Worm (Caenorhabditis elegans): ENCODE measurements around the gene igdb-1.

DNA sequence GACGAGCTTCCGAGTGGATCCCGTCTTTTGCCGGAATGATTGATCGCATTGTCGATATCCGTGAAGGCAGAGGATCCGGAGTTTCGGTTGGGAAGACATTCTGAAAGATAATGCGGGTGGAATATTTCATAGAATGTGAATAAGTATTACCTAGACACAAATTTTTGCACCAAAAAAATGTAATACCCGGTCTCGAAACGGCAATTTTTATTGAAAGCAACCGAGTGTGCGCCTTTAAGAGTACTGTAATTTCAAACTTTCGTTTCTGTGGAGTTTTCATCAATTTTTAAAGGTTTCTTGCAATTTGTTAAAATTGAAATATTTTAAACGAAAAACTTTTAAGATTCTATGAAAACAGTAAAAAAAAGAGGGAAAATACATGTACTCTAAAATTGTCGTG is 34.9 kb upstream of the igdb-1 start, which contains the start of gene C25G4.2:
- TF ChIP-seq ama-1 (optimal IDR thresholded peaks at IDR 0.05): no peak
- no peak for TF ChIP-seq C34F6.9 (tag; optimal IDR thresholded peaks at IDR 0.05)
- TF ChIP-seq fos-1 (tag; optimal IDR thresholded peaks at IDR 0.05): no peak
- no peak for TF ChIP-seq ZK546.5 (tag; optimal IDR thresholded peaks at IDR 0.05)
- no peak for TF ChIP-seq nhr-21 (tag; optimal IDR thresholded peaks at IDR 0.05)
- no peak for TF ChIP-seq nhr-237 (tag; optimal IDR thresholded peaks at IDR 0.05)
- no peak for TF ChIP-seq nhr-77 (tag; optimal IDR thresholded peaks at IDR 0.05)
- TF ChIP-seq nhr-25 (tag; optimal IDR thresholded peaks at IDR 0.05): no peak
- no peak for TF ChIP-seq mab-5 (tag; optimal IDR thresholded peaks at IDR 0.05)
